Fruit fly (Drosophila melanogaster): Measurements from ENCODE around the gene CG1265.

dm6 chr3L:4267403-4267802 lies 12.8 kb downstream of the CG1265 start, which contains the start of gene CG33764:
- TF ChIP-seq Sin3A (optimal IDR thresholded peaks at IDR 0.05): no peak
- TF ChIP-seq psq (optimal IDR thresholded peaks at IDR 0.05): no peak
- no peak for TF ChIP-seq Myc (optimal IDR thresholded peaks at IDR 0.05)
- TF ChIP-seq insv (optimal IDR thresholded peaks at IDR 0.05): no peak
- no peak for TF ChIP-seq h (optimal IDR thresholded peaks at IDR 0.05)
